Worm (Caenorhabditis elegans): ENCODE data around the gene glr-5.

Gene glr-5

DNA sequence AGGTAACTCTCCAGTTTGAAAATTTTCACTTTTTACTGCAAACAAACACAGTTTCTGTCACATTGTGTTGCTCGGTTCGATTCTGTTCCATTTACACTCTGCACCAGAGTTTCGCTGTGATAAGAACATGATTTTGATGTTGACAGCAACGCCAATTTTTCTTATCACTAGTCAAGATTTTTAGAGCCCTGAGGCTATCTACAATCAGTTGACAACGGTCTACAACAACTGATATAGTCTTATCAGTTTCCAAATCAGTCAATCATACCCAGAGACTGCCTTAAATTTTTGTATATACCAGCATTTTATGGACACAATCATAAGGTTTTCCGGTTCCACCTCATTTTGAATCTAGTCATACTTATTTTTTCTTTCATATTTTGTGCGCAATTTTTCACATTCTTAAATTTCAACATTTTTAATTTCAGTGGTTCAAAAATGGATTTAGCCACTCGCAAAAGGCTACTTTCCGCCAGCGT, 52.2 kb downstream of the glr-5 start, which contains the start of gene B0507.3:
TSS of gene B0507.3 (plus strand) at position 429 of the 479 bp plus-strand sequence.
- TF ChIP-seq rbr-2 (tag; optimal IDR thresholded peaks at IDR 0.05), result no peak
- TF ChIP-seq hlh-30 (tag; optimal IDR thresholded peaks at IDR 0.05; ENCODE audit: insufficient read depth), result peak; percentile 51
- TF ChIP-seq Y5F2A.4 (GFP tag; optimal IDR thresholded peaks at IDR 0.05), result no peak
- TF ChIP-seq lsy-2 (tag; optimal IDR thresholded peaks at IDR 0.05), result no peak
- peak; percentile 88 for TF ChIP-seq nhr-77 (tag; optimal IDR thresholded peaks at IDR 0.05)
- TF ChIP-seq mdl-1 (tag; optimal IDR thresholded peaks at IDR 0.05), result peak in 1 of 2 experiments; percentile 3
- TF ChIP-seq Y48G9A.11 (GFP tag; IDR thresholded peaks at IDR 0.05), result no peak
- TF ChIP-seq pqm-1 (tag; optimal IDR thresholded peaks at IDR 0.05), result peak; percentile 100
- TF ChIP-seq tag-97 (GFP tag; IDR thresholded peaks at IDR 0.05), result no peak
- TF ChIP-seq aly-2 (tag; optimal IDR thresholded peaks at IDR 0.05), result no peak
- peak; percentile 85 for TF ChIP-seq nhr-102 (tag; optimal IDR thresholded peaks at IDR 0.05)
- TF ChIP-seq lin-1 (GFP tag; IDR thresholded peaks at IDR 0.05), result peak; percentile 96
- no peak for TF ChIP-seq daf-8 (GFP tag; IDR thresholded peaks at IDR 0.05)
- peak; percentile 17 for TF ChIP-seq gei-8 (GFP tag; optimal IDR thresholded peaks at IDR 0.05)
- TF ChIP-seq mxl-3 (GFP tag; optimal IDR thresholded peaks at IDR 0.05), result peak; percentile 7
- TF ChIP-seq nhr-111 (GFP tag; optimal IDR thresholded peaks at IDR 0.05), result no peak
- TF ChIP-seq ceh-62 (tag; optimal IDR thresholded peaks at IDR 0.05), result no peak
- TF ChIP-seq zfp-3 (GFP tag; conservative IDR thresholded peaks at IDR 0.05), result no peak
- no peak for TF ChIP-seq duxl-1 (tag; optimal IDR thresholded peaks at IDR 0.05; ENCODE audit: poor library complexity)
- TF ChIP-seq spr-1 (tag; optimal IDR thresholded peaks at IDR 0.05), result no peak
- no peak for TF ChIP-seq mep-1 (tag; optimal IDR thresholded peaks at IDR 0.05)
- no peak for TF ChIP-seq ces-1 (GFP tag; optimal IDR thresholded peaks at IDR 0.05)
- no peak for TF ChIP-seq ZK546.5 (tag; optimal IDR thresholded peaks at IDR 0.05)
- no peak for TF ChIP-seq ztf-7 (tag; optimal IDR thresholded peaks at IDR 0.05)
- no peak for TF ChIP-seq egl-27 (tag; optimal IDR thresholded peaks at IDR 0.05)
- TF ChIP-seq ctbp-1 (GFP tag; IDR thresholded peaks at IDR 0.05), result no peak
- TF ChIP-seq nhr-6 (tag; optimal IDR thresholded peaks at IDR 0.05), result peak; percentile 65
- TF ChIP-seq snpc-4 (tag; optimal IDR thresholded peaks at IDR 0.05), result no peak
- TF ChIP-seq lin-39 (tag; optimal IDR thresholded peaks at IDR 0.05), result no peak
- no peak for TF ChIP-seq zip-2 (tag; optimal IDR thresholded peaks at IDR 0.05)
- TF ChIP-seq hif-1 (tag; optimal IDR thresholded peaks at IDR 0.05), result no peak
- no peak for TF ChIP-seq ZK337.2 (GFP tag; IDR thresholded peaks at IDR 0.05)
- TF ChIP-seq ztf-11 (tag; optimal IDR thresholded peaks at IDR 0.05), result no peak
- TF ChIP-seq F37D6.2 (tag; optimal IDR thresholded peaks at IDR 0.05), result no peak
- TF ChIP-seq T26A8.4 (GFP tag; IDR thresholded peaks at IDR 0.05), result no peak
- no peak for TF ChIP-seq dpl-1 (GFP tag; optimal IDR thresholded peaks at IDR 0.05)
- peak; percentile 13 to 25 for TF ChIP-seq unc-62 (GFP tag; optimal IDR thresholded peaks at IDR 0.05 in 1 of 2)
- TF ChIP-seq unc-62 (tag; optimal IDR thresholded peaks at IDR 0.05), result no peak
- TF ChIP-seq cey-2 (tag; optimal IDR thresholded peaks at IDR 0.05; ENCODE audit: borderline replicate concordance, insufficient read depth), result peak; percentile 70
- no peak for TF ChIP-seq lin-38 (GFP tag; IDR thresholded peaks at IDR 0.05)
- TF ChIP-seq zag-1 (tag; optimal IDR thresholded peaks at IDR 0.05), result no peak
- TF ChIP-seq snpc-1.2 (GFP tag; IDR thresholded peaks at IDR 0.05), result no peak
- peak; percentile 29 for TF ChIP-seq T20F7.1 (GFP tag; optimal IDR thresholded peaks at IDR 0.05)
- TF ChIP-seq unc-39 (tag; optimal IDR thresholded peaks at IDR 0.05), result no peak
- TF ChIP-seq daf-16 (GFP tag; optimal IDR thresholded peaks at IDR 0.05), result peak in 1 of 2 experiments; percentile 93
- peak; percentile 98 for TF ChIP-seq daf-16 (tag; optimal IDR thresholded peaks at IDR 0.05)
- peak; percentile 77 for TF ChIP-seq nhr-41 (GFP tag; IDR thresholded peaks at IDR 0.05)
- TF ChIP-seq ceh-20 (GFP tag; IDR thresholded peaks at IDR 0.05), result no peak; the same call in 1 of the 2 replicates
- no peak for TF ChIP-seq arid-1 (GFP tag; conservative IDR thresholded peaks at IDR 0.05)
- TF ChIP-seq jun-1 (tag; optimal IDR thresholded peaks at IDR 0.05), result no peak
- TF ChIP-seq hlh-11 (tag; optimal IDR thresholded peaks at IDR 0.05), result peak; percentile 94
- peak; percentile 35 for TF ChIP-seq aha-1 (tag)
- no peak for TF ChIP-seq ama-1 (optimal IDR thresholded peaks at IDR 0.05)

Measured in whole organism, L4 larva.